Fruit fly (Drosophila melanogaster): ENCODE measurements around the gene CG11373.

Gene CG11373

dm6 chr3R:6008202-6009062, 47.6 kb upstream of the CG11373 start, which contains the start of gene Rm62 (continued):
- TF ChIP-seq ci (GFP tag; IDR thresholded peaks at IDR 0.05): peak; percentile 80
- TF ChIP-seq MTF-1 (GFP tag; optimal IDR thresholded peaks at IDR 0.05; ENCODE audit: borderline replicate concordance): peak; percentile 48
- TF ChIP-seq Sin3A (optimal IDR thresholded peaks at IDR 0.05): no peak
- TF ChIP-seq BEAF-32 (GFP tag; optimal IDR thresholded peaks at IDR 0.05): peak; percentile 67
- TF ChIP-seq CG10321 (GFP tag; IDR thresholded peaks at IDR 0.05): no peak
- TF ChIP-seq BtbVII (GFP tag; optimal IDR thresholded peaks at IDR 0.05): peak; percentile 3
- peak; percentile 57; the same call in 2 of the 3 replicates for TF ChIP-seq Dbx (GFP tag; IDR thresholded peaks at IDR 0.05)
- TF ChIP-seq CG17829 (tag; optimal IDR thresholded peaks at IDR 0.05): peak; percentile 11
- TF ChIP-seq CG13287 (GFP tag; IDR thresholded peaks at IDR 0.05; ENCODE audit: partially characterized antibody): peak; percentile 57
- TF ChIP-seq CrebB (tag; optimal IDR thresholded peaks at IDR 0.05): peak; percentile 4
- TF ChIP-seq B-H1 (GFP tag; IDR thresholded peaks at IDR 0.05): no peak
- TF ChIP-seq CG15514 (GFP tag; optimal IDR thresholded peaks at IDR 0.05): peak; percentile 52
- peak; percentile 39 for TF ChIP-seq fd64A (GFP tag; optimal IDR thresholded peaks at IDR 0.05)
- 0 out of 2 replicates have a peak, but pooled peaks have one; percentile 15 for TF ChIP-seq CG31441 (GFP tag; IDR thresholded peaks at IDR 0.05)
- TF ChIP-seq CG34422 (GFP tag; IDR thresholded peaks at IDR 0.05): peak; percentile 84; the same call in 2 of the 3 replicates
- no peak for TF ChIP-seq CG13775 (GFP tag; optimal IDR thresholded peaks at IDR 0.05)
- peak; percentile 91 for TF ChIP-seq CG17385 (GFP tag; optimal IDR thresholded peaks at IDR 0.05)
- TF ChIP-seq CG5245 (GFP tag; optimal IDR thresholded peaks at IDR 0.05): no peak
- TF ChIP-seq Rx (GFP tag; IDR thresholded peaks at IDR 0.05): no peak
- TF ChIP-seq sna (GFP tag; IDR thresholded peaks at IDR 0.05; ENCODE audit: partially characterized antibody): peak; percentile 60
- no peak for TF ChIP-seq CG8478 (optimal IDR thresholded peaks at IDR 0.05)
- TF ChIP-seq gfzf (GFP tag; optimal IDR thresholded peaks at IDR 0.05): peak; percentile 88
- TF ChIP-seq CG3065 (GFP tag; optimal IDR thresholded peaks at IDR 0.05): no peak
- TF ChIP-seq Asciz (GFP tag; optimal IDR thresholded peaks at IDR 0.05): peak; percentile 3
- TF ChIP-seq CG17912 (GFP tag; optimal IDR thresholded peaks at IDR 0.05): peak; percentile 31
- peak; percentile 62 for TF ChIP-seq lab (GFP tag; optimal IDR thresholded peaks at IDR 0.05)
- peak; percentile 37; the same call in 2 of the 3 replicates for TF ChIP-seq CG16813 (GFP tag; IDR thresholded peaks at IDR 0.05; ENCODE audit: partially characterized antibody)
- TF ChIP-seq CG12071 (GFP tag; optimal IDR thresholded peaks at IDR 0.05): peak; percentile 44
- peak; percentile 76 for TF ChIP-seq pzg (GFP tag; optimal IDR thresholded peaks at IDR 0.05)
- TF ChIP-seq Neu2 (GFP tag; optimal IDR thresholded peaks at IDR 0.05; ENCODE audit: borderline replicate concordance): no peak
- TF ChIP-seq NfI (GFP tag; optimal IDR thresholded peaks at IDR 0.05): peak; percentile 13
- TF ChIP-seq CG10267 (tag; optimal IDR thresholded peaks at IDR 0.05): peak; percentile 18
- TF ChIP-seq CG7987 (GFP tag; optimal IDR thresholded peaks at IDR 0.05): peak; percentile 33
- TF ChIP-seq CG43689 (GFP tag; IDR thresholded peaks at IDR 0.05): no peak
- peak in 1 of 3 experiments; percentile 55 for TF ChIP-seq Stat92E (GFP tag; optimal IDR thresholded peaks at IDR 0.05)
- TF ChIP-seq CG9727 (GFP tag; optimal IDR thresholded peaks at IDR 0.05): peak; percentile 30
- peak; percentile 36; the same call in 1 of the 3 replicates for TF ChIP-seq CG11695 (GFP tag; IDR thresholded peaks at IDR 0.05)
- peak; percentile 32 for TF ChIP-seq mirr (GFP tag; optimal IDR thresholded peaks at IDR 0.05)
- TF ChIP-seq Atf6 (GFP tag; IDR thresholded peaks at IDR 0.05): peak; percentile 34; the same call in 1 of the 2 replicates
- TF ChIP-seq Blimp-1 (GFP tag; optimal IDR thresholded peaks at IDR 0.05): peak; percentile 42
- no peak for TF ChIP-seq Hey (tag; optimal IDR thresholded peaks at IDR 0.05)
- TF ChIP-seq rib (GFP tag; IDR thresholded peaks at IDR 0.05): peak; percentile 47; the same call in 1 of the 2 replicates
- TF ChIP-seq CG31365 (tag; optimal IDR thresholded peaks at IDR 0.05): no peak
- peak; percentile 18 for TF ChIP-seq CG7839 (tag; optimal IDR thresholded peaks at IDR 0.05)
- 0 out of 3 replicates have a peak, but pooled peaks have one; percentile 38 for TF ChIP-seq CG7963 (GFP tag; IDR thresholded peaks at IDR 0.05; ENCODE audit: partially characterized antibody)
- 0 out of 2 replicates have a peak, but pooled peaks have one; percentile 19 for TF ChIP-seq CG32532 (GFP tag; IDR thresholded peaks at IDR 0.05)
- no peak for TF ChIP-seq inv (GFP tag; IDR thresholded peaks at IDR 0.05; ENCODE audit: partially characterized antibody)

All from whole organism, embryonic.